Worm (Caenorhabditis elegans): ENCODE data around the gene nhr-18.

DNA sequence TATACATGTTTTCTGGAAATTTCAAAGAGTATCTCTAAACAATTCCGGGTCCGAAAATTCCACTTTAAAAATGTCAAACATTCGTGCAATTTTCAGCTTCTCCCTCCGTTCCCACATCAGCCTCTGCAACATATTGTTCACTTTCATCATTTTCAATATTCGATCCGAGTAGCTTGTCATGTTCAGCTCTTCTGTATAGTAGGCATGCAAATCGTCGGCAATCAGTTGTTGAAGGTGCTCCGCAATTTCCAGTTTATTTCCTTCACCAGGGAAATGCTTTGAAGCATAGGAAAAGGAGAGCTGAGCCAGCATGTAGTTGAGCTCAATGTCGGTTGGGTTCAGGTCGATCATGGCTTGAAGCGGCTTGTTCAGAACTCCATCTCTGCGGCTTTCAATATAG lies 37.9 kb downstream of the nhr-18 start:
- TF ChIP-seq W03F9.2 (tag; optimal IDR thresholded peaks at IDR 0.05), result no peak
- no peak for TF ChIP-seq him-1 (tag; optimal IDR thresholded peaks at IDR 0.05)
- TF ChIP-seq dao-5 (tag; optimal IDR thresholded peaks at IDR 0.05), result no peak
